Fruit fly (Drosophila melanogaster) whole organism, adult: ENCODE measurements around the gene CG42798.
"Not testable (repeated sequence)": the region's sequence is repeated elsewhere in the genome, so short reads cannot be mapped to it uniquely, and the experiment has no call there.

Experiments
- CG11617 ChIP-seq: fragments of 200-800 bp; sonication (Bioruptor generic); optimal IDR thresholded peaks from 2 replicates; lab custom pipeline; 2017; ENCODE audit warnings: mild to moderate bottlenecking, missing biosample characterization, missing genetic modification reagents, missing genetic modification characterization
- CG12768 ChIP-seq: fragments of 200-800 bp; sonication (Bioruptor generic); optimal IDR thresholded peaks from 2 replicates; lab custom pipeline; 2017; ENCODE audit warnings: missing biosample characterization, missing genetic modification characterization, mild to moderate bottlenecking, moderate library complexity, missing genetic modification reagents
- CG7045 ChIP-seq: fragments of 200-800 bp; sonication (Bioruptor generic); optimal IDR thresholded peaks from 2 replicates; lab custom pipeline; 2017; ENCODE audit warnings: missing biosample characterization, mild to moderate bottlenecking, missing genetic modification characterization
- CG7101 ChIP-seq: fragments of 200-800 bp; sonication (Bioruptor generic); optimal IDR thresholded peaks from 2 replicates; lab custom pipeline; 2018; ENCODE audit warnings: missing biosample characterization, mild to moderate bottlenecking, missing genetic modification characterization, moderate library complexity
- Clk ChIP-seq: fragments of 200-800 bp; sonication (Bioruptor generic); optimal IDR thresholded peaks from 2 replicates; lab custom pipeline; 2017; ENCODE audit warnings: missing biosample characterization, missing genetic modification characterization
- Crg-1 ChIP-seq: fragments of 200-800 bp; sonication (Bioruptor generic); optimal IDR thresholded peaks from 2 replicates; lab custom pipeline; 2016; ENCODE audit warnings: missing biosample characterization, missing genetic modification characterization
- Hr96 ChIP-seq: fragments of 200-800 bp; sonication (Bioruptor generic); optimal IDR thresholded peaks from 2 replicates; lab custom pipeline; 2016; ENCODE audit warnings: missing biosample characterization, missing genetic modification characterization
- Mnt ChIP-seq: fragments of 200-800 bp; sonication (Bioruptor generic); optimal IDR thresholded peaks from 2 replicates; lab custom pipeline; 2016; ENCODE audit warnings: missing biosample characterization, mild to moderate bottlenecking, missing genetic modification characterization
- cic ChIP-seq: fragments of 200-800 bp; sonication (Bioruptor generic); optimal IDR thresholded peaks from 2 replicates; lab custom pipeline; 2017; ENCODE audit warnings: missing biosample characterization, mild to moderate bottlenecking, missing genetic modification characterization, moderate library complexity
- cnc ChIP-seq, 2 experiments: fragments of >200 bp; optimal IDR thresholded peaks; 2 replicates each; lab custom pipeline; 2017
- kay ChIP-seq: fragments of 200-800 bp; sonication (Bioruptor generic); peaks from one replicate; lab custom pipeline; 2016; ENCODE audit warnings: missing biosample characterization, missing genetic modification characterization, borderline replicate concordance
- pad ChIP-seq: fragments of 200-800 bp; sonication (Bioruptor generic); optimal IDR thresholded peaks from 3 replicates; lab custom pipeline; 2017; ENCODE audit warnings: missing biosample characterization, missing genetic modification characterization, mild to moderate bottlenecking, moderate library complexity, missing genetic modification reagents
- tj ChIP-seq: fragments of 200-800 bp; sonication (Bioruptor generic); optimal IDR thresholded peaks from 3 replicates; lab custom pipeline; 2017; ENCODE audit warnings: missing biosample characterization, mild to moderate bottlenecking, missing genetic modification characterization, moderate library complexity
- toe ChIP-seq: fragments of 200-800 bp; sonication (Bioruptor generic); optimal IDR thresholded peaks from 2 replicates; lab custom pipeline; 2016; ENCODE audit warnings: missing biosample characterization, missing genetic modification characterization

Gene CG42798

DNA sequence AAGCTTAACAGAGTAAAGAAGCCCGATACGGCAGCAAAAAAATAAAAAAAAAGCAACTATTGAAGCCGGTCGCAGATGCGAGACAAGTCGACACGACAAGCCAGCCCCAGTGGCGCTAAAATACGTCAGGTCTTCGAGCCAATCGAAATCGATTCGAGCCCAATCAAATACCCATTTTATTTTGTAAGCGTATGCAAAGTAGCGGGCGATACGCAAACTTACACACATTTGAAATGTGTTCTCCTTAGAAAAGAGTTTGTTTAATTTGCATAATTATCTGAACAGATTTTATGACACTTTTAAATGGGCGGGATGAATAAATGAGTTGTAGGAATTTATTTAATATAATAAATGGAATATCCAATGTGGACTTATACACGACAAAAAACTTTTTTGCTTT, 41.1 kb downstream of the CG42798 start:
- TF ChIP-seq Mnt (GFP tag; lab: Kevin White, UChicago) (no peak), Crg-1 (GFP tag; lab: Kevin White, UChicago) (no peak), CG11617 (GFP tag; lab: Kevin White, UChicago) (no peak), toe (GFP tag; lab: Kevin White, UChicago) (no peak), Hr96 (GFP tag; lab: Kevin White, UChicago) (no peak), cic (GFP tag; lab: Kevin White, UChicago) (no peak)

DNA sequence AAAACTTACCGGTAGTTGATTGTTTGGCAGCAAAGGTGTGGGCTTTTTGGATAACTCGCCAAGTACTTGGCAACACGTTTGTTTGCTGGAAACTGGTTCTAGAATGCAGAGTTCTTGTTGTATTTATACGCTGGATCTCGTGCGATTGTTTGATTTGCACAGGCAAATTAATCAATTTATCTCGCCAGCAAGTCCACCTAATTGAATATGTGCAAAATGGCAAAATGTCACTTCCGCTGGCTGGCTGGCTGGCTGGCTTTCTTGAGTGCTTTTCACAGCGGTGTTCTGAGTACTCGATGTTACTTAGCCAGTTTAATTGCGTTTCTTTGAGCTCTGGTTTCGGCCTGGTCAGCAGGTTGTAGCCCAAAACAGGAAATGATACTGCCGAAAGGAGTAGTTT, 42.3 kb downstream of the CG42798 start, which contains the start of gene Eh:
Gene Eh, minus strand, starts transcription at position 101 of the 400 bp plus-strand sequence.
- TF ChIP-seq CG7101 (tag; lab: Kevin White, UChicago) (no peak), Mnt (GFP tag; lab: Kevin White, UChicago) (no peak), CG7045 (GFP tag; lab: Kevin White, UChicago) (no peak), CG12768 (GFP tag; lab: Kevin White, UChicago) (no peak), toe (GFP tag; lab: Kevin White, UChicago) (no peak), tj (GFP tag; lab: Kevin White, UChicago) (no peak), Clk (GFP tag; lab: Kevin White, UChicago) (no peak), Hr96 (GFP tag; lab: Kevin White, UChicago) (no peak), cic (GFP tag; lab: Kevin White, UChicago) (no peak)

DNA sequence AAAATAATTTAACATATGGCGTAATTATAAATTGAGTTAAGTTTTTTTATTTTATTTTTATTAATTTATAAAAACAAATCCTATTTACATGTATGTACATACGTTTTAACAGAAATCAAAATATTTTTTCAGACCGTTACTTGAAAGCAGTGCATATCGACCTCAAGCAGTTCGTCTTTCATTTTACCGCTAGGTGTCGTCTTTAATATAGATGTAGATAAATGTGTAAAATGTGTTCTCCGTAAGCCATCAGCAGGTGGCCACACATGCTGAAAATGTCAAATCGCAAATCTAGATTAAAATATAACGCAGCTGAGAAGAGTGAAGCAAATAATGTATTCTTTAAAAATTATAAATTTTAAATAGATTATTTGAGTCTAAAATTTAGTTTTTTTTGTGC, 42.9 kb downstream of the CG42798 start:
- TF ChIP-seq CG7045 (GFP tag; lab: Kevin White, UChicago) (no peak), cnc (optimal IDR thresholded peaks at IDR 0.05; lab: Kevin White, UChicago) (no peak)

DNA sequence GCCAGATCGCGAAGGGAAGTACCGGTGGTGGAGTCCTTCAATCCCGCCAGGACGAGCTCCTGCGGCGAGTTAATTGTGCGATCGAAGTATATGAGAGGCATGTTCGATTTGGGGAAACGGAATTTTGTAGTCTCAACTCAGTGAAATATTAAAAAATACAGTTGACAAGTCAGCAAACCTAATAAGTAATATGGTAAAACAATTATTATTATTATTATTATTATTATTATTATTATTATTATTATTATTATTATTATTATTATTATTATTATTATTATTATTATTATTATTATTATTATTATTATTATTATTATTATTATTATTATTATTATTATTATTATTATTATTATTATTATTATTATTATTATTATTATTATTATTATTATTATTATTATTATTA, 50.2 kb downstream of the CG42798 start, which contains the start of gene CG14330:
Gene CG14330, minus strand, starts transcription at position 101 of the 400 bp plus-strand sequence.
- not testable (repeated sequence) for TF ChIP-seq kay, Mnt, pad (GFP tag; lab: Kevin White, UChicago)
